Fruit fly (Drosophila melanogaster) whole organism, embryonic: ENCODE results near the gene CG11000.

ENCODE experiments used
- CG10462 ChIP-seq: fragments of 200-800 bp; sonication (Bioruptor generic); optimal IDR thresholded peaks from 2 replicates; lab custom pipeline; 2016; ENCODE audit warnings: missing biosample characterization, missing genetic modification characterization
- CG15514 ChIP-seq: fragments of 200-800 bp; sonication (Bioruptor generic); optimal IDR thresholded peaks from 3 replicates; lab custom pipeline; 2017; ENCODE audit warnings: missing biosample characterization, missing genetic modification characterization, mild to moderate bottlenecking, moderate library complexity, missing genetic modification reagents
- CG16813 ChIP-seq: fragments of 200-800 bp; sonication (Bioruptor generic); IDR thresholded peaks from 3 replicates; pipeline ENCODE4 v1.3.6; 2022; ENCODE audit warnings: missing biosample characterization, missing genetic modification characterization; ENCODE audit not compliant: partially characterized antibody
- CG18476 ChIP-seq: fragments of 200-800 bp; sonication (Bioruptor generic); optimal IDR thresholded peaks from 2 replicates; lab custom pipeline; 2016; ENCODE audit warnings: missing biosample characterization, mild to moderate bottlenecking, missing genetic modification characterization
- CG18764 ChIP-seq: fragments of 200-800 bp; sonication (Bioruptor generic); optimal IDR thresholded peaks from 3 replicates; lab custom pipeline; 2016; ENCODE audit warnings: missing biosample characterization, missing genetic modification characterization
- CG32532 ChIP-seq: fragments of 200-800 bp; sonication (Bioruptor generic); IDR thresholded peaks from 2 replicates; pipeline ENCODE4 v1.3.6; 2022; ENCODE audit warnings: missing biosample characterization, missing genetic modification characterization
- CG32767 ChIP-seq: fragments of 200-800 bp; sonication (Bioruptor generic); IDR thresholded peaks from 2 replicates; pipeline ENCODE4 v1.3.6; 2022; ENCODE audit warnings: missing biosample characterization, missing genetic modification characterization
- CG4424 ChIP-seq: fragments of 200-800 bp; sonication (Bioruptor generic); optimal IDR thresholded peaks from 3 replicates; lab custom pipeline; 2016; ENCODE audit warnings: missing biosample characterization, missing genetic modification characterization
- CG4730 ChIP-seq: fragments of 200-800 bp; sonication (Bioruptor generic); IDR thresholded peaks from 2 replicates; pipeline ENCODE4 v1.3.6; 2022; ENCODE audit warnings: missing biosample characterization, missing genetic modification characterization
- CG5245 ChIP-seq: fragments of 200-800 bp; sonication (Bioruptor generic); optimal IDR thresholded peaks from 3 replicates; lab custom pipeline; 2016; ENCODE audit warnings: missing biosample characterization, missing genetic modification characterization
- CG6272 ChIP-seq: fragments of 200-800 bp; sonication (Bioruptor generic); IDR thresholded peaks from 2 replicates; pipeline ENCODE4 v1.3.6; 2022; ENCODE audit warnings: missing biosample characterization, missing genetic modification characterization
- CG7271 ChIP-seq: fragments of 200-800 bp; sonication (Bioruptor generic); optimal IDR thresholded peaks from 2 replicates; lab custom pipeline; 2018; ENCODE audit warnings: missing biosample characterization, mild to moderate bottlenecking, missing genetic modification characterization, moderate library complexity
- CG8290 ChIP-seq, 3 experiments: fragments of 200-800 bp; sonication (Bioruptor generic); optimal IDR thresholded peaks; 2 replicates each; lab custom pipeline; 2016 to 2019; ENCODE audit warnings: missing biosample characterization in 3 of 3, missing genetic modification characterization in 3 of 3, mild to moderate bottlenecking in 2 of 3, moderate library complexity in 1 of 3
- CG8924 ChIP-seq: fragments of 200-800 bp; optimal IDR thresholded peaks from 3 replicates; lab custom pipeline; 2019; ENCODE audit warnings: missing biosample characterization, mild to moderate bottlenecking, missing genetic modification characterization, moderate library complexity
- CG9876 ChIP-seq: fragments of 200-800 bp; sonication (Bioruptor generic); optimal IDR thresholded peaks from 2 replicates; lab custom pipeline; 2016; ENCODE audit warnings: missing biosample characterization, missing genetic modification characterization
- D ChIP-seq, 2 experiments: fragments of 200-800 bp in 1 of 2; fragments of >200 bp in 1 of 2; sonication (Bioruptor generic) in 1 of 2; optimal IDR thresholded peaks; 2 replicates in 1 of 2; 3 replicates in 1 of 2; lab custom pipeline; 2017; ENCODE audit warnings: mild to moderate bottlenecking in 1 of 2, missing biosample characterization in 1 of 2, missing genetic modification characterization in 1 of 2, missing genetic modification reagents in 1 of 2
- Dip3 ChIP-seq: fragments of 200-800 bp; sonication (Bioruptor generic); optimal IDR thresholded peaks from 3 replicates; lab custom pipeline; 2016; ENCODE audit warnings: missing biosample characterization, missing genetic modification characterization
- Eip74EF ChIP-seq, 2 experiments: fragments of 200-800 bp in 1 of 2; fragments of >200 bp in 1 of 2; sonication (Bioruptor generic) in 1 of 2; optimal IDR thresholded peaks; 2 replicates each; lab custom pipeline; 2017 to 2019; ENCODE audit warnings: missing biosample characterization in 2 of 2, missing genetic modification characterization in 2 of 2, mild to moderate bottlenecking in 1 of 2, moderate library complexity in 1 of 2
- HLH3B ChIP-seq: fragments of 200-800 bp; sonication (Bioruptor generic); IDR thresholded peaks from 2 replicates; pipeline ENCODE4 v1.3.6; 2022; ENCODE audit warnings: missing biosample characterization, missing genetic modification characterization
- HLH54F ChIP-seq: fragments of 200-800 bp; sonication (Bioruptor generic); optimal IDR thresholded peaks from 3 replicates; lab custom pipeline; 2016; ENCODE audit warnings: missing biosample characterization, missing genetic modification characterization
- Hr51 ChIP-seq, 2 experiments: fragments of 200-800 bp; sonication (Bioruptor generic); optimal IDR thresholded peaks; 2 replicates in 1 of 2; 3 replicates in 1 of 2; lab custom pipeline; 2016 to 2018; ENCODE audit warnings: missing biosample characterization in 2 of 2, missing genetic modification characterization in 2 of 2, mild to moderate bottlenecking in 1 of 2, moderate library complexity in 1 of 2
- Lim3 ChIP-seq: fragments of 200-800 bp; sonication (Bioruptor generic); IDR thresholded peaks from 2 replicates; pipeline ENCODE4 v1.3.6; 2022; ENCODE audit warnings: missing biosample characterization, missing genetic modification characterization
- MTF-1 ChIP-seq: fragments of 200-800 bp; sonication (Bioruptor generic); optimal IDR thresholded peaks from 2 replicates; lab custom pipeline; 2018; ENCODE audit warnings: missing biosample characterization, mild to moderate bottlenecking, missing genetic modification characterization, borderline replicate concordance
- Oaz ChIP-seq: fragments of 200-800 bp; sonication (Bioruptor generic); IDR thresholded peaks from 2 replicates; pipeline ENCODE4 v1.3.6; 2022; ENCODE audit warnings: missing biosample characterization, missing genetic modification characterization
- Opbp ChIP-seq: fragments of 200-800 bp; sonication (Bioruptor generic); IDR thresholded peaks from 3 replicates; pipeline ENCODE4 v1.3.6; 2022; ENCODE audit warnings: missing biosample characterization, missing genetic modification characterization; ENCODE audit not compliant: partially characterized antibody
- Ravus ChIP-seq: fragments of 200-800 bp; sonication (Bioruptor generic); IDR thresholded peaks from 2 replicates; pipeline ENCODE4 v1.3.6; 2022; ENCODE audit warnings: missing biosample characterization, missing genetic modification characterization
- Side ChIP-seq: fragments of 200-800 bp; sonication (Bioruptor generic); optimal IDR thresholded peaks from 2 replicates; lab custom pipeline; 2016; ENCODE audit warnings: missing biosample characterization, missing genetic modification characterization
- Trl ChIP-seq, 3 experiments: fragments of >200 bp in 2 of 3; fragments of 200-800 bp in 1 of 3; sonication (Bioruptor generic) in 1 of 3; optimal IDR thresholded peaks; 2 replicates in 1 of 3; 3 replicates in 2 of 3; lab custom pipeline; 2016 to 2017; ENCODE audit warnings: missing biosample characterization in 1 of 3, missing genetic modification characterization in 1 of 3
- Vsx1 ChIP-seq: fragments of 200-800 bp; sonication (Bioruptor generic); optimal IDR thresholded peaks from 2 replicates; lab custom pipeline; 2017; ENCODE audit warnings: missing biosample characterization, mild to moderate bottlenecking, missing genetic modification characterization, missing genetic modification reagents
- bowl ChIP-seq: fragments of 200-800 bp; sonication (Bioruptor generic); IDR thresholded peaks from 2 replicates; pipeline ENCODE4 v1.3.6; 2022; ENCODE audit warnings: missing biosample characterization, missing genetic modification characterization
- caup ChIP-seq: fragments of 200-800 bp; sonication (Bioruptor generic); optimal IDR thresholded peaks from 3 replicates; lab custom pipeline; 2017; ENCODE audit warnings: missing biosample characterization, mild to moderate bottlenecking, missing genetic modification characterization, moderate library complexity; ENCODE audit not compliant: severe bottlenecking
- cg ChIP-seq: fragments of 200-800 bp; sonication (Bioruptor generic); optimal IDR thresholded peaks from 3 replicates; lab custom pipeline; 2019; ENCODE audit warnings: missing biosample characterization, mild to moderate bottlenecking, missing genetic modification characterization, moderate library complexity
- dysf ChIP-seq: fragments of 200-800 bp; sonication (Bioruptor generic); IDR thresholded peaks from 3 replicates; pipeline ENCODE4 v1.3.6; 2022; ENCODE audit warnings: missing biosample characterization, missing genetic modification characterization
- gfzf ChIP-seq: fragments of 200-800 bp; sonication (Bioruptor generic); optimal IDR thresholded peaks from 2 replicates; lab custom pipeline; 2016; ENCODE audit warnings: missing biosample characterization, mild to moderate bottlenecking, missing genetic modification characterization, moderate library complexity
- hkb ChIP-seq, 2 experiments: fragments of 200-800 bp in 1 of 2; fragments of >200 bp in 1 of 2; sonication (Bioruptor generic) in 1 of 2; IDR thresholded peaks in 1 of 2; optimal IDR thresholded peaks in 1 of 2; 2 replicates each; pipeline versions ENCODE4 v1.3.6 to Lab custom; 2017 to 2022; ENCODE audit warnings: missing biosample characterization in 1 of 2, missing genetic modification characterization in 1 of 2
- jumu ChIP-seq: fragments of 200-800 bp; sonication (Bioruptor generic); optimal IDR thresholded peaks from 3 replicates; lab custom pipeline; 2016; ENCODE audit warnings: missing biosample characterization, missing genetic modification characterization
- lab ChIP-seq: fragments of 200-800 bp; sonication (Bioruptor generic); optimal IDR thresholded peaks from 3 replicates; lab custom pipeline; 2017; ENCODE audit warnings: missing biosample characterization, missing genetic modification characterization, mild to moderate bottlenecking, moderate library complexity, missing genetic modification reagents
- luna ChIP-seq: fragments of 200-800 bp; sonication (Bioruptor generic); optimal IDR thresholded peaks from 2 replicates; lab custom pipeline; 2016; ENCODE audit warnings: missing biosample characterization, missing genetic modification characterization
- nom ChIP-seq: fragments of 200-800 bp; sonication (Bioruptor generic); optimal IDR thresholded peaks from 2 replicates; lab custom pipeline; 2017; ENCODE audit warnings: missing biosample characterization, missing genetic modification characterization, mild to moderate bottlenecking, moderate library complexity, missing genetic modification reagents
- odd ChIP-seq: fragments of 200-800 bp; sonication (Bioruptor generic); optimal IDR thresholded peaks from 2 replicates; lab custom pipeline; 2017; ENCODE audit warnings: missing biosample characterization, mild to moderate bottlenecking, missing genetic modification characterization
- otp ChIP-seq: fragments of 200-800 bp; sonication (Bioruptor generic); IDR thresholded peaks from 3 replicates; pipeline ENCODE4, ENCODE4 v1.3.6; 2022; ENCODE audit warnings: missing biosample characterization, missing genetic modification characterization
- pho ChIP-seq: fragments of 200-800 bp; sonication (Bioruptor generic); optimal IDR thresholded peaks from 2 replicates; lab custom pipeline; 2016; ENCODE audit warnings: missing biosample characterization, missing genetic modification characterization
- phol ChIP-seq: fragments of 200-800 bp; sonication (Bioruptor generic); optimal IDR thresholded peaks from 3 replicates; lab custom pipeline; 2018; ENCODE audit warnings: missing biosample characterization, mild to moderate bottlenecking, missing genetic modification characterization, moderate library complexity
- pum ChIP-seq: fragments of 200-800 bp; sonication (Bioruptor generic); optimal IDR thresholded peaks from 2 replicates; lab custom pipeline; 2016; ENCODE audit warnings: missing biosample characterization, missing genetic modification characterization
- sc ChIP-seq, 3 experiments: fragments of >200 bp in 2 of 3; fragments of 200-800 bp in 1 of 3; sonication (Bioruptor generic) in 1 of 3; optimal IDR thresholded peaks; 2 replicates in 2 of 3; 3 replicates in 1 of 3; lab custom pipeline; 2017; ENCODE audit warnings: mild to moderate bottlenecking in 1 of 3, missing biosample characterization in 1 of 3, missing genetic modification characterization in 1 of 3, missing genetic modification reagents in 1 of 3
- sqz ChIP-seq: fragments of 200-800 bp; sonication (Bioruptor generic); optimal IDR thresholded peaks from 3 replicates; lab custom pipeline; 2018; ENCODE audit warnings: missing biosample characterization, mild to moderate bottlenecking, missing genetic modification characterization
- zf30C ChIP-seq: fragments of 200-800 bp; sonication (Bioruptor generic); optimal IDR thresholded peaks from 3 replicates; lab custom pipeline; 2018; ENCODE audit warnings: missing biosample characterization, mild to moderate bottlenecking, missing genetic modification characterization

CG11000 gene

DNA sequence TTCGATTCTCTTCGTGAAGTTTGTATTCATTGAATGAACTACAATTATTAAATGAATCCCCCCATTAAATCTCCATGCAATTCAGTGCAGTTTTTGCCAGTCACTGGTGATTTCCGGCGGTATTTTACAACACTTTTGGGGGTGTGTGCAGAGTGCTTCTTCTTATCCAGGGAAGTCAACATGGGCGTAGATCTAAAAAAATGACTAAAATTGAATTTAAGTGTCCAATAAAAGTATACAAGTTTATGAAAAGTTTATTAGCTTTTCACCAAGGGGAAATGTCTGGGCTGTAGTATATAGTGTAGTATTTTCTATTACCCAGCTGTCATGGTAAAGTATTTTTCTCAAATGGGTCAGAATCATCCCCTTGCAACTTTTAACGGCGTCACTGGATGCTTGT, 10.6 kb upstream of the CG11000 start, which contains the start of gene Hpf1 (continued):
- TF ChIP-seq D (optimal IDR thresholded peaks at IDR 0.05; lab: Kevin White, UChicago): no peak
- TF ChIP-seq D (GFP tag; optimal IDR thresholded peaks at IDR 0.05; lab: Kevin White, UChicago): peak; percentile 96
- TF ChIP-seq dysf (GFP tag; lab: Robert Waterston, UW): peak; percentile 99
- TF ChIP-seq CG15514 (GFP tag; lab: Kevin White, UChicago): peak; percentile 94
- TF ChIP-seq CG18764 (GFP tag; lab: Kevin White, UChicago): peak; percentile 97
- peak; percentile 85 for TF ChIP-seq Lim3 (GFP tag; lab: Robert Waterston, UW)
- TF ChIP-seq Dip3: peak; percentile 99
- no peak for TF ChIP-seq sc (optimal IDR thresholded peaks at IDR 0.05; lab: Kevin White, UChicago)
- peak; percentile 93 for TF ChIP-seq sc (GFP tag; optimal IDR thresholded peaks at IDR 0.05; lab: Kevin White, UChicago)
- TF ChIP-seq Hr51 (GFP tag; optimal IDR thresholded peaks at IDR 0.05; lab: Kevin White, UChicago): peak; percentile 98
- TF ChIP-seq HLH54F: peak; percentile 99
- TF ChIP-seq CG10462 (GFP tag; lab: Kevin White, UChicago): peak; percentile 98
- TF ChIP-seq Ravus (GFP tag; lab: Robert Waterston, UW): peak; percentile 93
- TF ChIP-seq lab (GFP tag; lab: Kevin White, UChicago): peak; percentile 99
- peak; percentile 98 for TF ChIP-seq phol
- peak; percentile 96 for TF ChIP-seq nom (GFP tag; lab: Kevin White, UChicago)
- TF ChIP-seq Opbp (GFP tag; lab: Robert Waterston, UW): peak; percentile 61; the same call in 1 of the 3 replicates
- peak; percentile 96 for TF ChIP-seq CG4730 (GFP tag; lab: Robert Waterston, UW)
- peak; percentile 99 for TF ChIP-seq pho (GFP tag; lab: Kevin White, UChicago)
- peak; percentile 98 for TF ChIP-seq Side (GFP tag; lab: Kevin White, UChicago)
- TF ChIP-seq Oaz (GFP tag; lab: Robert Waterston, UW): peak; percentile 96
- peak; percentile 94 for TF ChIP-seq Vsx1 (GFP tag; lab: Kevin White, UChicago)
- peak; percentile 98 for TF ChIP-seq CG6272 (GFP tag; lab: Robert Waterston, UW)
- peak; percentile 43 for TF ChIP-seq gfzf
- peak; percentile 99 for TF ChIP-seq CG32532 (GFP tag; lab: Robert Waterston, UW)
- peak; percentile 97 for TF ChIP-seq CG9876 (GFP tag; lab: Kevin White, UChicago)
- peak; percentile 97 for TF ChIP-seq otp (GFP tag; lab: Robert Waterston, UW)
- TF ChIP-seq CG16813 (GFP tag; lab: Robert Waterston, UW): no peak
- peak; percentile 96 for TF ChIP-seq odd
- peak; percentile 92 for TF ChIP-seq bowl
- peak; percentile 91 for TF ChIP-seq sqz
- TF ChIP-seq caup: peak; percentile 98
- TF ChIP-seq CG4424: peak; percentile 98
- peak; percentile 92 for TF ChIP-seq CG8290 (GFP tag; optimal IDR thresholded peaks at IDR 0.05; lab: Kevin White, UChicago)
- TF ChIP-seq CG8290 (tag; optimal IDR thresholded peaks at IDR 0.05; lab: Kevin White, UChicago): peak; percentile 82 to 98
- peak; percentile 90 for TF ChIP-seq CG7271 (tag; lab: Kevin White, UChicago)
- TF ChIP-seq CG18476 (GFP tag; lab: Kevin White, UChicago): peak; percentile 96
- peak; percentile 97 for TF ChIP-seq HLH3B
- TF ChIP-seq zf30C (GFP tag; lab: Kevin White, UChicago): peak; percentile 39
- TF ChIP-seq CG32767 (GFP tag; lab: Robert Waterston, UW): peak; percentile 97
- TF ChIP-seq pum (GFP tag; lab: Kevin White, UChicago): peak; percentile 98
- no peak for TF ChIP-seq Trl (optimal IDR thresholded peaks at IDR 0.05; lab: Kevin White, UChicago)
- peak; percentile 99 for TF ChIP-seq Trl (GFP tag; optimal IDR thresholded peaks at IDR 0.05; lab: Kevin White, UChicago)
- no peak for TF ChIP-seq hkb (optimal IDR thresholded peaks at IDR 0.05; lab: Kevin White, UChicago)
- peak; percentile 98 for TF ChIP-seq hkb (GFP tag; IDR thresholded peaks at IDR 0.05; lab: Robert Waterston, UW)
- peak; percentile 98 for TF ChIP-seq CG8924 (tag; lab: Kevin White, UChicago)
- peak; percentile 97 for TF ChIP-seq CG5245 (GFP tag; lab: Kevin White, UChicago)
- TF ChIP-seq jumu (GFP tag; lab: Kevin White, UChicago): peak; percentile 98
- no peak for TF ChIP-seq cg (GFP tag; lab: Kevin White, UChicago)
- TF ChIP-seq luna (GFP tag; lab: Kevin White, UChicago): peak; percentile 97
- peak in 1 of 2 experiments; percentile 97 for TF ChIP-seq Eip74EF (GFP tag; optimal IDR thresholded peaks at IDR 0.05; lab: Kevin White, UChicago)
- TF ChIP-seq MTF-1 (GFP tag; lab: Kevin White, UChicago): peak; percentile 90
